Worm (Caenorhabditis elegans) whole organism, L1 larva: ENCODE measurements around the gene F36H5.10.

Source experiments
- aly-2 ChIP-seq: fragments of 150-350 bp; optimal IDR thresholded peaks from 2 replicates; lab custom pipeline; 2014; ENCODE audit warnings: missing biosample characterization, missing genetic modification characterization
- egl-13 ChIP-seq: sonication (generic microtip); optimal IDR thresholded peaks from 2 replicates; lab custom pipeline; 2016; ENCODE audit warnings: missing genotype, missing genetic modification reagents, missing genetic modification characterization, missing compliant biosample characterization
- hlh-17 ChIP-seq: fragments of 200-800 bp; sonication (Bioruptor generic); optimal IDR thresholded peaks from 2 replicates; lab custom pipeline; 2018; ENCODE audit warnings: missing genetic modification characterization, mild to moderate bottlenecking, missing compliant biosample characterization, moderate library complexity, borderline replicate concordance
- hpl-2 ChIP-seq: fragments of 150-350 bp; optimal IDR thresholded peaks from 2 replicates; lab custom pipeline; 2014; ENCODE audit warnings: missing biosample characterization, missing genetic modification reagents, missing genetic modification characterization
- lsy-2 ChIP-seq, 2 experiments: fragments of 150-350 bp; optimal IDR thresholded peaks; 2 replicates each; lab custom pipeline; 2014; ENCODE audit warnings: missing biosample characterization in 2 of 2, missing genetic modification characterization in 2 of 2
- snpc-4 ChIP-seq: fragments of 150-350 bp; optimal IDR thresholded peaks from 2 replicates; lab custom pipeline; 2014; ENCODE audit warnings: missing biosample characterization, missing genetic modification characterization
- zag-1 ChIP-seq: fragments of 150-350 bp; optimal IDR thresholded peaks from 2 replicates; lab custom pipeline; 2014; ENCODE audit warnings: missing biosample characterization, missing genetic modification characterization

DNA sequence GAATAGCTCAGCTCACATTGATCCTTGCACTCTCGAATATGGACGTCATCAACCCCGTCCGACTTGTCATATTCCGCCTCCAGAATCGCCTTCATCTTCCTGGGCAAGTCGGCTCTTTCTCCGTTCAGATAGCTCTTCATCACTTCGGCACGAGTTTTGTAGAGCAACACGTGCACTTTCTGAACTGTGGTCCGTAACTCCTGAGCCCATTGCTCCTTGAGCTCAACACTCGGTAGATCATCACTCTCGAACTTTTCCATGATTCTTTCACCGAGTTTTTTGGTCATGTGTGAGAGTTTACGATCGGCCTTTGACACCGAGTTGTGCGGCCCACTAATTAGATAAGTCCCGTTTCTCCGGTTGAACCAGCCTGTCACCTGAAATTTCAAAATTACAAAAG is 22.0 kb upstream of the F36H5.10 start:
- TF ChIP-seq lsy-2 (tag; optimal IDR thresholded peaks at IDR 0.05; lab: Kevin White, UChicago) (no peak), snpc-4 (tag; lab: Kevin White, UChicago) (no peak), aly-2 (tag; lab: Kevin White, UChicago) (no peak), egl-13 (tag; lab: Kevin White, UChicago) (no peak), zag-1 (tag; lab: Kevin White, UChicago) (no peak), hlh-17 (no peak), hpl-2 (GFP tag; lab: Kevin White, UChicago) (no peak)
